Worm (Caenorhabditis elegans): ENCODE data around the gene C06G4.6.

DNA sequence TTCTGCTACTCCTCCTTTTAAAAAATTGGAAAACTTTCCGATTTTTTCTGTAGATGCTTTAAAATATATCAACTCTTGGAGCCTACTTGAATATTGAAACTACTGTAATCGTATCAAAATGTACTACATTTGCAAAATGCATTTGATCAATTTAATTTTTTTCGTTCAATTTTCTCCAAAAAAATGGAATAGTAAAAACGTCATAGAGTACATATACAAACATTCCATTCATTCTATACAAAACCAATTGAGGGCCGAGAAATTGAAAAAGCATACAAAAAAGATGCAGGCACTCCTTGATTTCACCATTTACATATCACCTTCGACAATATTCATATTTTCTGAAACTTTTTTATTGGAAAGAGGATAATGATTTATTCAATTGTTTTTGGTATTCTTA is at the start of gene C06G4.6:
- TF ChIP-seq unc-62 (GFP tag; optimal IDR thresholded peaks at IDR 0.05), result no peak
- TF ChIP-seq pha-4 (tag; optimal IDR thresholded peaks at IDR 0.05), result no peak
- no peak for TF ChIP-seq nhr-28 (tag; optimal IDR thresholded peaks at IDR 0.05)
